Worm (Caenorhabditis elegans) whole organism, young adult: ENCODE measurements around the gene ZK381.62.
A peak's percentile ranks its signal among the peaks of the same experiment; 100 is the strongest.

Experiments
- C17E4.6 ChIP-seq: fragments of 200-800 bp; sonication (Bioruptor generic); IDR thresholded peaks from 2 replicates; pipeline ENCODE4 v1.3.6; 2022; ENCODE audit warnings: missing genetic modification reagents, missing genetic modification characterization, missing compliant biosample characterization
- D2030.7 ChIP-seq: fragments of 200-800 bp; sonication (Bioruptor generic); IDR thresholded peaks from 2 replicates; pipeline ENCODE4 v1.3.6; 2022; ENCODE audit warnings: missing genetic modification reagents, missing genetic modification characterization, missing compliant biosample characterization
- F57C9.4 ChIP-seq: sonication (generic microtip); optimal IDR thresholded peaks from 2 replicates; lab custom pipeline; 2017; ENCODE audit warnings: mild to moderate bottlenecking, missing genetic modification characterization, missing compliant biosample characterization
- hlh-12 ChIP-seq: sonication (generic microtip); optimal IDR thresholded peaks from 2 replicates; lab custom pipeline; 2016; ENCODE audit warnings: missing genetic modification characterization, missing compliant biosample characterization
- snpc-4 ChIP-seq, 5 experiments: fragments of 150-350 bp in 1 of 5; sonication (generic microtip) in 4 of 5; optimal IDR thresholded peaks; 2 replicates each; lab custom pipeline; 2014 to 2018; ENCODE audit warnings: missing genetic modification characterization in 5 of 5, missing biosample characterization in 3 of 5, antibody characterized with exemption in 2 of 5, mild to moderate bottlenecking in 2 of 5, missing compliant biosample characterization in 2 of 5, missing genotype in 2 of 5, moderate library complexity in 2 of 5, missing genetic modification reagents in 1 of 5
- unc-62 ChIP-seq: fragments of 150-350 bp; optimal IDR thresholded peaks from 2 replicates; lab custom pipeline; 2014; ENCODE audit warnings: missing biosample characterization, missing genetic modification reagents, missing genetic modification characterization
- ztf-3 ChIP-seq: fragments of 200-800 bp; sonication (Bioruptor generic); optimal IDR thresholded peaks from 2 replicates; lab custom pipeline; 2018; ENCODE audit warnings: mild to moderate bottlenecking, missing genetic modification characterization, missing compliant biosample characterization

DNA sequence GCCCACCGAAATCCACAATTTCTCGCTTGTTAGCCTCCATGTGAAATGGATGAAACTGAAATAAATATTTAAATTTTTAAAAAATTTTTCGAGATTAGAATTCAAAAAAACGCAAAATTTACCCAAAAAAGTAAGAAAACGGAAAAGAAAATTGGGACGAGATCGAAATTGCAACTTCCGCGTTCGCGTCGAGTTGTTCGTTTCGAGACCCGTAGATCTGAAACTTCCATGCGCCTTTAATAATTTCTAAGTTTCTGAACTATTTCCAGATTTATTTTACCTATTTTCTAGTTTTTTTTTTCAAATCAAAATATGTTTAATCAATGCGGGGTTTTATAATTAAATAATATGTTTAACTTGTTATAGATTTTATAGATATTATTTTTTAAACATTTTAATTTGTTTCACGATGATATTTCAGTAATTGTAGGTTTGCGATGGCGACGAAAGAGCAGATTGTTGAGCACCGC, 6.0 kb upstream of the ZK381.62 start, which contains the start of the genes pgl-1 and him-3:
- TF ChIP-seq unc-62 (no peak), hlh-12 (tag; lab: Kevin White, UChicago) (no peak), snpc-4 (GFP tag; optimal IDR thresholded peaks at IDR 0.05; lab: Kevin White, UChicago) (no peak), snpc-4 (tag; optimal IDR thresholded peaks at IDR 0.05; lab: Kevin White, UChicago) (peak in 2 of 4 experiments; percentile 9 to 17), C17E4.6 (GFP tag; lab: Robert Waterston, UW) (no peak), D2030.7 (GFP tag; lab: Robert Waterston, UW) (no peak), ztf-3 (GFP tag; lab: Kevin White, UChicago) (no peak), F57C9.4 (tag; lab: Kevin White, UChicago) (no peak)
